Worm (Caenorhabditis elegans) whole organism, L1 larva: Measurements from ENCODE around the gene cpna-3.

Source experiments
- C16A3.4 ChIP-seq: fragments of 150-350 bp; optimal IDR thresholded peaks from 2 replicates; lab custom pipeline; 2014; ENCODE audit warnings: missing biosample characterization, missing genetic modification characterization
- F16B12.6 ChIP-seq: fragments of 150-350 bp; optimal IDR thresholded peaks from 2 replicates; lab custom pipeline; 2014; ENCODE audit warnings: missing biosample characterization, missing genetic modification characterization
- Y116A8C.19 ChIP-seq: sonication (generic microtip); optimal IDR thresholded peaks from 2 replicates; lab custom pipeline; 2016; ENCODE audit warnings: missing compliant biosample characterization, missing genetic modification characterization, borderline replicate concordance
- alr-1 ChIP-seq: fragments of 200-800 bp; sonication (Bioruptor generic); optimal IDR thresholded peaks from 2 replicates; lab custom pipeline; 2018; ENCODE audit warnings: borderline replicate concordance, mild to moderate bottlenecking, missing genetic modification characterization, missing compliant biosample characterization
- aly-2 ChIP-seq: fragments of 150-350 bp; optimal IDR thresholded peaks from 2 replicates; lab custom pipeline; 2014; ENCODE audit warnings: missing biosample characterization, missing genetic modification characterization
- ama-1 ChIP-seq: fragments of 150-350 bp; optimal IDR thresholded peaks from 2 replicates; lab custom pipeline; 2014
- blmp-1 ChIP-seq: fragments of 150-350 bp; optimal IDR thresholded peaks from 2 replicates; lab custom pipeline; 2014; ENCODE audit warnings: missing biosample characterization, missing genetic modification characterization
- ceh-63 ChIP-seq: fragments of 200-800 bp; sonication (Bioruptor generic); optimal IDR thresholded peaks from 2 replicates; lab custom pipeline; 2018; ENCODE audit warnings: mild to moderate bottlenecking, missing genetic modification characterization, missing compliant biosample characterization
- ceh-82 ChIP-seq, 3 experiments: fragments of 150-350 bp in 1 of 3; sonication (generic microtip) in 2 of 3; optimal IDR thresholded peaks; 2 replicates each; lab custom pipeline; 2014 to 2017; ENCODE audit warnings: missing biosample characterization in 3 of 3, missing genetic modification characterization in 3 of 3
- ceh-88 ChIP-seq: fragments of 200-800 bp; sonication (Bioruptor generic); IDR thresholded peaks from 2 replicates; pipeline ENCODE4 v1.3.6; 2022; ENCODE audit warnings: missing genetic modification characterization, missing compliant biosample characterization
- ces-1 ChIP-seq: fragments of 150-350 bp; optimal IDR thresholded peaks from 2 replicates; lab custom pipeline; 2014; ENCODE audit warnings: missing biosample characterization, missing genetic modification reagents, missing genetic modification characterization
- dpl-1 ChIP-seq, 3 experiments: fragments of 150-350 bp in 2 of 3; sonication (generic microtip) in 1 of 3; optimal IDR thresholded peaks; 2 replicates each; lab custom pipeline; 2014 to 2017; ENCODE audit warnings: missing biosample characterization in 3 of 3, missing genetic modification characterization in 3 of 3, missing genetic modification reagents in 3 of 3
- efl-1 ChIP-seq, 4 experiments: fragments of 150-350 bp; optimal IDR thresholded peaks in 3 of 4; peaks in 1 of 4; 1 replicate in 1 of 4; 2 replicates in 3 of 4; lab custom pipeline; 2014; ENCODE audit warnings: missing biosample characterization in 2 of 4, missing genetic modification characterization in 2 of 4, missing genetic modification reagents in 2 of 4
- egl-13 ChIP-seq: sonication (generic microtip); optimal IDR thresholded peaks from 2 replicates; lab custom pipeline; 2016; ENCODE audit warnings: missing genotype, missing genetic modification reagents, missing genetic modification characterization, missing compliant biosample characterization
- elt-3 ChIP-seq, 6 experiments: fragments of 150-350 bp in 1 of 6; sonication (generic microtip); optimal IDR thresholded peaks; 2 replicates each; lab custom pipeline; 2017 to 2018; ENCODE audit warnings: missing biosample characterization in 6 of 6, missing genetic modification characterization in 6 of 6, inconsistent platforms in 1 of 6
- ets-5 ChIP-seq: fragments of 200-800 bp; sonication (Bioruptor generic); IDR thresholded peaks from 2 replicates; pipeline ENCODE4 v1.3.6; 2022; ENCODE audit warnings: missing genetic modification characterization, missing compliant biosample characterization
- fkh-10 ChIP-seq: sonication (generic microtip); optimal IDR thresholded peaks from 2 replicates; lab custom pipeline; 2017; ENCODE audit warnings: missing biosample characterization, missing genetic modification reagents, missing genetic modification characterization
- fkh-4 ChIP-seq: sonication (generic microtip); optimal IDR thresholded peaks from 2 replicates; lab custom pipeline; 2016; ENCODE audit warnings: missing compliant biosample characterization, missing genetic modification characterization, borderline replicate concordance
- fos-1 ChIP-seq: fragments of 150-350 bp; optimal IDR thresholded peaks from 2 replicates; lab custom pipeline; 2014; ENCODE audit warnings: missing biosample characterization, missing genetic modification characterization
- grh-1 ChIP-seq: fragments of 200-800 bp; sonication (Bioruptor generic); IDR thresholded peaks from 2 replicates; pipeline ENCODE4 v1.3.6; 2022; ENCODE audit warnings: missing genetic modification reagents, missing genetic modification characterization, missing compliant biosample characterization
- lin-14 ChIP-seq: fragments of 200-800 bp; sonication (Bioruptor generic); optimal IDR thresholded peaks from 2 replicates; lab custom pipeline; 2018; ENCODE audit warnings: mild to moderate bottlenecking, missing genetic modification characterization, moderate library complexity, missing compliant biosample characterization
- lin-35 ChIP-seq, 2 experiments: fragments of 150-350 bp; optimal IDR thresholded peaks; 2 replicates each; lab custom pipeline; 2014; ENCODE audit warnings: missing biosample characterization in 2 of 2, missing genetic modification characterization in 2 of 2, missing genetic modification reagents in 2 of 2
- lin-39 ChIP-seq: fragments of 150-350 bp; optimal IDR thresholded peaks from 2 replicates; lab custom pipeline; 2014; ENCODE audit warnings: missing biosample characterization, missing genetic modification reagents, missing genetic modification characterization
- lsy-2 ChIP-seq, 2 experiments: fragments of 150-350 bp; optimal IDR thresholded peaks; 2 replicates each; lab custom pipeline; 2014; ENCODE audit warnings: missing biosample characterization in 2 of 2, missing genetic modification characterization in 2 of 2
- mab-9 ChIP-seq: fragments of 200-800 bp; sonication (Bioruptor generic); IDR thresholded peaks from 2 replicates; pipeline ENCODE4 v1.3.6; 2022; ENCODE audit warnings: missing genetic modification reagents, missing genetic modification characterization, missing compliant biosample characterization
- mdl-1 ChIP-seq, 2 experiments: fragments of 150-350 bp; optimal IDR thresholded peaks; 2 replicates each; lab custom pipeline; 2014 to 2017; ENCODE audit warnings: missing biosample characterization in 2 of 2, missing genetic modification characterization in 2 of 2, inconsistent platforms in 1 of 2
- mep-1 ChIP-seq: fragments of 150-350 bp; optimal IDR thresholded peaks from 2 replicates; lab custom pipeline; 2014; ENCODE audit warnings: missing biosample characterization, missing genetic modification characterization
- nhr-20 ChIP-seq: sonication (generic microtip); optimal IDR thresholded peaks from 2 replicates; lab custom pipeline; 2016; ENCODE audit warnings: mild to moderate bottlenecking, missing genetic modification characterization, missing compliant biosample characterization
- nhr-71 ChIP-seq: sonication (generic microtip); optimal IDR thresholded peaks from 2 replicates; lab custom pipeline; 2016; ENCODE audit warnings: mild to moderate bottlenecking, missing genetic modification characterization, moderate library complexity, missing compliant biosample characterization
- nhr-76 ChIP-seq: sonication (generic microtip); optimal IDR thresholded peaks from 2 replicates; lab custom pipeline; 2017; ENCODE audit warnings: missing biosample characterization, missing genetic modification characterization
- nhr-85 ChIP-seq: sonication (generic microtip); peaks from one replicate; lab custom pipeline; 2016; ENCODE audit warnings: missing genetic modification characterization, inconsistent platforms, missing compliant biosample characterization
- pag-3 ChIP-seq: sonication (generic microtip); optimal IDR thresholded peaks from 2 replicates; lab custom pipeline; 2017; ENCODE audit warnings: missing genetic modification characterization, mild to moderate bottlenecking, missing compliant biosample characterization, antibody characterized with exemption, borderline replicate concordance; ENCODE audit not compliant: insufficient read depth
- rnt-1 ChIP-seq: sonication (generic microtip); optimal IDR thresholded peaks from 2 replicates; lab custom pipeline; 2016; ENCODE audit warnings: mild to moderate bottlenecking, missing genetic modification characterization, moderate library complexity, missing compliant biosample characterization
- skn-1 ChIP-seq: fragments of 150-350 bp; optimal IDR thresholded peaks from 2 replicates; lab custom pipeline; 2014; ENCODE audit warnings: missing biosample characterization, missing genetic modification characterization
- snu-23 ChIP-seq: sonication (generic microtip); optimal IDR thresholded peaks from 2 replicates; lab custom pipeline; 2016; ENCODE audit warnings: missing genetic modification characterization, missing compliant biosample characterization
- sptf-1 ChIP-seq: fragments of 150-350 bp; optimal IDR thresholded peaks from 2 replicates; lab custom pipeline; 2014; ENCODE audit warnings: missing biosample characterization, missing genetic modification characterization
- sup-37 ChIP-seq: fragments of 200-800 bp; sonication (Bioruptor generic); optimal IDR thresholded peaks from 2 replicates; lab custom pipeline; 2018; ENCODE audit warnings: mild to moderate bottlenecking, missing genetic modification characterization, missing compliant biosample characterization
- tbx-2 ChIP-seq: sonication (generic microtip); optimal IDR thresholded peaks from 2 replicates; lab custom pipeline; 2016; ENCODE audit warnings: missing genetic modification characterization, missing compliant biosample characterization
- tlp-1 ChIP-seq: fragments of 150-350 bp; optimal IDR thresholded peaks from 2 replicates; lab custom pipeline; 2014; ENCODE audit warnings: missing biosample characterization, missing genetic modification characterization
- unc-130 ChIP-seq: fragments of 150-350 bp; optimal IDR thresholded peaks from 2 replicates; lab custom pipeline; 2017; ENCODE audit warnings: missing biosample characterization, missing genetic modification characterization, inconsistent platforms
- unc-62 ChIP-seq: fragments of 150-350 bp; optimal IDR thresholded peaks from 2 replicates; lab custom pipeline; 2014; ENCODE audit warnings: missing biosample characterization, missing genetic modification reagents, missing genetic modification characterization
- unc-86 ChIP-seq: sonication (generic microtip); optimal IDR thresholded peaks from 2 replicates; lab custom pipeline; 2016; ENCODE audit warnings: missing genetic modification characterization, missing compliant biosample characterization
- unc-98 ChIP-seq: fragments of 200-800 bp; sonication (Bioruptor generic); IDR thresholded peaks from 2 replicates; pipeline ENCODE4 v1.3.6; 2022; ENCODE audit warnings: missing genetic modification characterization, missing compliant biosample characterization
- xbp-1 ChIP-seq: sonication (generic microtip); optimal IDR thresholded peaks from 2 replicates; lab custom pipeline; 2016; ENCODE audit warnings: missing genetic modification characterization, missing compliant biosample characterization
- zip-4 ChIP-seq: fragments of 200-800 bp; sonication (Bioruptor generic); optimal IDR thresholded peaks from 2 replicates; lab custom pipeline; 2018; ENCODE audit warnings: mild to moderate bottlenecking, missing genetic modification characterization, moderate library complexity, missing compliant biosample characterization
- ztf-4 ChIP-seq: fragments of 150-350 bp; optimal IDR thresholded peaks from 2 replicates; lab custom pipeline; 2014; ENCODE audit warnings: missing biosample characterization, missing genetic modification characterization

The cpna-3 gene

ce11 chrIV:9082055-9082454 lies 14.6 kb upstream of the cpna-3 start, which contains the start of gene twk-8:
Gene twk-8 (plus strand): TSS chrIV:9082355.
- TF ChIP-seq sup-37 (GFP tag; lab: Kevin White, UChicago), result no peak

- peak; percentile 33 for TF ChIP-seq ama-1
- no peak for TF ChIP-seq ets-5 (GFP tag; lab: Robert Waterston, UW)
- peak; percentile 5 for TF ChIP-seq lin-14 (GFP tag; lab: Kevin White, UChicago)
- no peak for TF ChIP-seq fkh-10 (GFP tag; lab: Kevin White, UChicago)
- peak; percentile 35 for TF ChIP-seq blmp-1 (tag; lab: Kevin White, UChicago)
- TF ChIP-seq mep-1 (tag; lab: Kevin White, UChicago), result peak; percentile 31
- TF ChIP-seq ceh-88 (GFP tag; lab: Robert Waterston, UW), result no peak
- TF ChIP-seq rnt-1, result peak; percentile 16
- TF ChIP-seq, all 84 proteins: peak for 5
These were observed 8.3 kb upstream of the cpna-3 start, which contains the start of gene msa-1 for ce11 chrIV:9088294-9088693. Gene msa-1 (plus strand): TSS chrIV:9088594.

DNA sequence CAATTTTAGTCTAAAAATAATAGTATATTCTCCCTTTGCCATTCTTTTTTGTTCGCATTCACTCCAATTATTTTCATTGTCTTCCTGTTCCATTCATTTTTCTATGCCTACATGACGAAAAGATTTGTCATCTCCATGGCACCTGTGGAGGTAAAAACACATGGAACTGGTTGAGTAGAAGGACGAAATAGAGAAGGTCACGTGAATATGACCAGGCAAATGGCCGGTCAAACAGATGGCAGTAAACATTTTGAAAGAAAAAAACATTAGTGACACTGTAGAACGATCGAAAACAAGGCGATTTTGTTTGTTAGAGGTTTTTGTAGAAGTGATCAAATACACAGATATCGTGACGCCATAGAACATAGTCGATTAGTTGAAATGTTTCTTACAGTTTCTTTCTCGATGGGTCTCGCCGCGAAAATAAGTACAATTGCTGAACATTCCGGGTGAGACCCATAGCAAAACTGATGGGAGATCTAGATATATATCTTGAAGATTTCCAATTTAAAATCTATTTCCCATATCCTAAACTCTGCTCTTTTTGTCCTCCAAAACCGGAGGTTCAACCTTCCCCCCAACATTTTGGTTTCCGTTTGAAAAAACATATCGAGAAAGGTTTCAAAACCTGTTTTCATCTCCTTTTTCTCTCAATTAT lies 6.0 kb upstream of the cpna-3 start:
- TF ChIP-seq grh-1 (GFP tag; lab: Robert Waterston, UW) (peak; percentile 66), pag-3 (no peak), C16A3.4 (peak; percentile 38), xbp-1 (tag; lab: Kevin White, UChicago) (peak; percentile 4), unc-62 (no peak), elt-3 (tag; optimal IDR thresholded peaks at IDR 0.05; lab: Kevin White, UChicago) (peak in 2 of 6 experiments; percentile 10 to 55), mep-1 (tag; lab: Kevin White, UChicago) (peak; percentile 56), skn-1 (tag; lab: Kevin White, UChicago) (peak; percentile 40), ces-1 (GFP tag; lab: Kevin White, UChicago) (no peak), dpl-1 (GFP tag; optimal IDR thresholded peaks at IDR 0.05; lab: Kevin White, UChicago) (peak in 1 of 3 experiments; percentile 22), fkh-10 (GFP tag; lab: Kevin White, UChicago) (no peak), blmp-1 (tag; lab: Kevin White, UChicago) (peak; percentile 34), nhr-76 (tag; lab: Kevin White, UChicago) (no peak), lsy-2 (tag; optimal IDR thresholded peaks at IDR 0.05; lab: Kevin White, UChicago) (peak; percentile 7 to 26), Y116A8C.19 (tag; lab: Kevin White, UChicago) (no peak), lin-35 (GFP tag; optimal IDR thresholded peaks at IDR 0.05; lab: Kevin White, UChicago) (peak in 1 of 2 experiments; percentile 50), aly-2 (tag; lab: Kevin White, UChicago) (no peak), egl-13 (no peak), sptf-1 (tag; lab: Kevin White, UChicago) (no peak), ceh-63 (GFP tag; lab: Kevin White, UChicago) (no peak), F16B12.6 (tag; lab: Kevin White, UChicago) (no peak), unc-130 (tag; lab: Kevin White, UChicago) (no peak), tlp-1 (tag; lab: Kevin White, UChicago) (no peak), zip-4 (GFP tag; lab: Kevin White, UChicago) (no peak), unc-98 (GFP tag; lab: Robert Waterston, UW) (no peak), nhr-85 (peak; percentile 96), unc-86 (tag; lab: Kevin White, UChicago) (no peak), ceh-82 (tag; optimal IDR thresholded peaks at IDR 0.05; lab: Kevin White, UChicago) (no peak), lin-39 (tag; lab: Kevin White, UChicago) (no peak), nhr-20 (tag; lab: Kevin White, UChicago) (peak; percentile 67), lin-14 (GFP tag; lab: Kevin White, UChicago) (peak; percentile 72), snu-23 (peak; percentile 65), efl-1 (optimal IDR thresholded peaks at IDR 0.05; lab: Kevin White, UChicago) (peak in 1 of 2 experiments; percentile 10), efl-1 (GFP tag; optimal IDR thresholded peaks at IDR 0.05 in 1 of 2; lab: Kevin White, UChicago) (peak in 1 of 2 experiments; percentile 85), mab-9 (GFP tag; lab: Robert Waterston, UW) (no peak), mdl-1 (tag; optimal IDR thresholded peaks at IDR 0.05; lab: Kevin White, UChicago) (peak in 1 of 2 experiments; percentile 72), nhr-71 (tag; lab: Kevin White, UChicago) (peak; percentile 43), fos-1 (tag; lab: Kevin White, UChicago) (no peak), fkh-4 (no peak), tbx-2 (tag; lab: Kevin White, UChicago) (peak; percentile 16), alr-1 (tag; lab: Kevin White, UChicago) (no peak), ztf-4 (tag; lab: Kevin White, UChicago) (no peak), ceh-88 (GFP tag; lab: Robert Waterston, UW) (0 out of 2 replicates have a peak, but pooled peaks have one; percentile 18)
